Worm (Caenorhabditis elegans): ENCODE measurements around the gene sri-18.

ce11 chrV:10283444-10283843 lies 23.1 kb upstream of the sri-18 start, which contains the start of gene lys-3:
- no peak for TF ChIP-seq ZK546.5 (tag; optimal IDR thresholded peaks at IDR 0.05)
- no peak for TF ChIP-seq snpc-4 (tag; optimal IDR thresholded peaks at IDR 0.05)
- TF ChIP-seq nhr-6 (tag; optimal IDR thresholded peaks at IDR 0.05) = no peak
- TF ChIP-seq nhr-237 (tag; optimal IDR thresholded peaks at IDR 0.05) = no peak
- no peak for TF ChIP-seq elt-3 (tag; optimal IDR thresholded peaks at IDR 0.05)
- no peak for TF ChIP-seq lin-11 (tag; optimal IDR thresholded peaks at IDR 0.05)
- no peak for TF ChIP-seq ceh-16 (tag; optimal IDR thresholded peaks at IDR 0.05)
- no peak for TF ChIP-seq skn-1 (tag; optimal IDR thresholded peaks at IDR 0.05)
- TF ChIP-seq lin-13 (GFP tag; optimal IDR thresholded peaks at IDR 0.05) = no peak
- no peak for TF ChIP-seq zag-1 (tag; optimal IDR thresholded peaks at IDR 0.05)
- TF ChIP-seq alr-1 (tag; optimal IDR thresholded peaks at IDR 0.05) = no peak
- no peak for TF ChIP-seq nhr-25 (tag; optimal IDR thresholded peaks at IDR 0.05)
